Fruit fly (Drosophila melanogaster) whole organism, embryonic: ENCODE measurements around the gene CG14625.

Source experiments
- CG10321 ChIP-seq: fragments of 200-800 bp; sonication (Bioruptor generic); IDR thresholded peaks from 2 replicates; pipeline ENCODE4 v1.3.6; 2022; ENCODE audit warnings: missing biosample characterization, missing genetic modification characterization
- CG10543 ChIP-seq: fragments of 200-800 bp; sonication (Bioruptor generic); optimal IDR thresholded peaks from 3 replicates; lab custom pipeline; 2017; ENCODE audit warnings: missing biosample characterization, mild to moderate bottlenecking, missing genetic modification characterization, moderate library complexity
- CG11560 ChIP-seq: fragments of 200-800 bp; sonication (Bioruptor generic); IDR thresholded peaks from 3 replicates; pipeline ENCODE4 v1.3.6; 2022; ENCODE audit warnings: missing biosample characterization, missing genetic modification characterization
- CG12391 ChIP-seq: fragments of 200-800 bp; sonication (Bioruptor generic); optimal IDR thresholded peaks from 3 replicates; lab custom pipeline; 2018; ENCODE audit warnings: missing biosample characterization, mild to moderate bottlenecking, missing genetic modification characterization, moderate library complexity
- CG12659 ChIP-seq: fragments of 200-800 bp; sonication (Bioruptor generic); optimal IDR thresholded peaks from 3 replicates; lab custom pipeline; 2017; ENCODE audit warnings: mild to moderate bottlenecking, missing biosample characterization, missing genetic modification reagents, missing genetic modification characterization
- CG13424 ChIP-seq: fragments of 200-800 bp; sonication (Bioruptor generic); optimal IDR thresholded peaks from 2 replicates; lab custom pipeline; 2019; ENCODE audit warnings: missing biosample characterization, mild to moderate bottlenecking, missing genetic modification characterization, moderate library complexity
- CG1602 ChIP-seq: fragments of 200-800 bp; sonication (Bioruptor generic); optimal IDR thresholded peaks from 3 replicates; lab custom pipeline; 2016; ENCODE audit warnings: missing biosample characterization, missing genetic modification characterization
- CG16813 ChIP-seq: fragments of 200-800 bp; sonication (Bioruptor generic); IDR thresholded peaks from 3 replicates; pipeline ENCODE4 v1.3.6; 2022; ENCODE audit warnings: missing biosample characterization, missing genetic modification characterization; ENCODE audit not compliant: partially characterized antibody
- CG18262 ChIP-seq: fragments of 200-800 bp; optimal IDR thresholded peaks from 3 replicates; lab custom pipeline; 2019; ENCODE audit warnings: missing biosample characterization, mild to moderate bottlenecking, missing genetic modification characterization, moderate library complexity
- CG1832 ChIP-seq: fragments of 200-800 bp; sonication (Bioruptor generic); optimal IDR thresholded peaks from 2 replicates; lab custom pipeline; 2017; ENCODE audit warnings: missing biosample characterization, mild to moderate bottlenecking, missing genetic modification characterization, inconsistent platforms
- CG2116 ChIP-seq: fragments of 200-800 bp; sonication (Bioruptor generic); optimal IDR thresholded peaks from 3 replicates; lab custom pipeline; 2018; ENCODE audit warnings: missing biosample characterization, mild to moderate bottlenecking, missing genetic modification characterization
- CG2875 ChIP-seq: fragments of 200-800 bp; sonication (Bioruptor generic); optimal IDR thresholded peaks from 2 replicates; lab custom pipeline; 2017; ENCODE audit warnings: missing biosample characterization, mild to moderate bottlenecking, missing genetic modification characterization, missing genetic modification reagents
- CG31365 ChIP-seq: fragments of 200-800 bp; sonication (Bioruptor generic); optimal IDR thresholded peaks from 2 replicates; lab custom pipeline; 2018; ENCODE audit warnings: missing biosample characterization, mild to moderate bottlenecking, missing genetic modification characterization
- CG6791 ChIP-seq: fragments of 200-800 bp; sonication (Bioruptor generic); IDR thresholded peaks from 3 replicates; pipeline ENCODE4 v1.3.6; 2022; ENCODE audit warnings: missing biosample characterization, missing genetic modification characterization; ENCODE audit not compliant: partially characterized antibody
- CG8089 ChIP-seq: fragments of 200-800 bp; sonication (Bioruptor generic); optimal IDR thresholded peaks from 3 replicates; lab custom pipeline; 2016; ENCODE audit warnings: missing biosample characterization, missing genetic modification characterization
- CG9876 ChIP-seq: fragments of 200-800 bp; sonication (Bioruptor generic); optimal IDR thresholded peaks from 2 replicates; lab custom pipeline; 2016; ENCODE audit warnings: missing biosample characterization, missing genetic modification characterization
- Drgx ChIP-seq: fragments of 200-800 bp; sonication (Bioruptor generic); IDR thresholded peaks from 2 replicates; pipeline ENCODE4 v1.3.6; 2022; ENCODE audit warnings: missing biosample characterization, missing genetic modification characterization
- Hmr ChIP-seq: fragments of 200-800 bp; sonication (Bioruptor generic); optimal IDR thresholded peaks from 3 replicates; lab custom pipeline; 2017; ENCODE audit warnings: mild to moderate bottlenecking, missing biosample characterization, missing genetic modification reagents, missing genetic modification characterization
- Lhr ChIP-seq: fragments of 200-800 bp; sonication (Bioruptor generic); optimal IDR thresholded peaks from 3 replicates; lab custom pipeline; 2017; ENCODE audit warnings: mild to moderate bottlenecking, missing biosample characterization, missing genetic modification reagents, missing genetic modification characterization
- Med ChIP-seq: fragments of 200-800 bp; sonication (Bioruptor generic); peaks from one replicate; lab custom pipeline; 2016; ENCODE audit warnings: missing biosample characterization, missing genetic modification characterization, mild to moderate bottlenecking, inconsistent platforms, moderate library complexity
- Mes4 ChIP-seq: fragments of 200-800 bp; sonication (Bioruptor generic); optimal IDR thresholded peaks from 2 replicates; lab custom pipeline; 2016; ENCODE audit warnings: missing biosample characterization, missing genetic modification characterization
- Ravus ChIP-seq: fragments of 200-800 bp; sonication (Bioruptor generic); IDR thresholded peaks from 2 replicates; pipeline ENCODE4 v1.3.6; 2022; ENCODE audit warnings: missing biosample characterization, missing genetic modification characterization
- Sox102F ChIP-seq: fragments of 200-800 bp; sonication (Bioruptor generic); optimal IDR thresholded peaks from 2 replicates; lab custom pipeline; 2018; ENCODE audit warnings: missing biosample characterization, mild to moderate bottlenecking, missing genetic modification characterization, moderate library complexity
- Sry-β ChIP-seq: fragments of 200-800 bp; sonication (Bioruptor generic); optimal IDR thresholded peaks from 2 replicates; lab custom pipeline; 2018; ENCODE audit warnings: missing biosample characterization, mild to moderate bottlenecking, missing genetic modification characterization, moderate library complexity
- Stat92E ChIP-seq, 3 experiments: fragments of >200 bp in 2 of 3; fragments of 200-800 bp in 1 of 3; sonication (Bioruptor generic) in 1 of 3; optimal IDR thresholded peaks; 2 replicates each; lab custom pipeline; 2017 to 2019; ENCODE audit warnings: missing biosample characterization in 3 of 3, missing genetic modification characterization in 3 of 3, mild to moderate bottlenecking in 1 of 3, moderate library complexity in 1 of 3
- YL-1 ChIP-seq: fragments of 200-800 bp; sonication (Bioruptor generic); optimal IDR thresholded peaks from 3 replicates; lab custom pipeline; 2017; ENCODE audit warnings: missing biosample characterization, mild to moderate bottlenecking, missing genetic modification characterization
- al ChIP-seq: fragments of 200-800 bp; sonication (Bioruptor generic); IDR thresholded peaks from 2 replicates; pipeline ENCODE4 v1.3.6; 2022; ENCODE audit warnings: missing biosample characterization, missing genetic modification characterization
- chinmo ChIP-seq: fragments of 200-800 bp; sonication (Bioruptor generic); IDR thresholded peaks from 4 replicates; pipeline ENCODE4 v1.3.6; 2022; ENCODE audit warnings: missing biosample characterization, missing genetic modification characterization; ENCODE audit not compliant: partially characterized antibody
- cwo ChIP-seq: fragments of 200-800 bp; sonication (Bioruptor generic); optimal IDR thresholded peaks from 3 replicates; lab custom pipeline; 2017; ENCODE audit warnings: missing biosample characterization, missing genetic modification characterization, mild to moderate bottlenecking, moderate library complexity, missing genetic modification reagents
- dan ChIP-seq: fragments of 200-800 bp; sonication (Bioruptor generic); IDR thresholded peaks from 2 replicates; pipeline ENCODE4 v1.3.6; 2022; ENCODE audit warnings: missing biosample characterization, missing genetic modification characterization
- eyg ChIP-seq: fragments of 200-800 bp; sonication (Bioruptor generic); optimal IDR thresholded peaks from 3 replicates; lab custom pipeline; 2016; ENCODE audit warnings: missing biosample characterization, missing genetic modification characterization
- gsb ChIP-seq: fragments of 200-800 bp; sonication (Bioruptor generic); IDR thresholded peaks from 2 replicates; pipeline ENCODE4 v1.3.6; 2022; ENCODE audit warnings: missing biosample characterization, missing genetic modification characterization
- h ChIP-seq: fragments of >200 bp; optimal IDR thresholded peaks from 2 replicates; lab custom pipeline; 2017
- hth ChIP-seq: fragments of >200 bp; optimal IDR thresholded peaks from 2 replicates; lab custom pipeline; 2017; ENCODE audit warnings: inconsistent platforms
- mam ChIP-seq: fragments of 200-800 bp; sonication (Bioruptor generic); optimal IDR thresholded peaks from 3 replicates; lab custom pipeline; 2016; ENCODE audit warnings: missing biosample characterization, missing genetic modification characterization
- nom ChIP-seq: fragments of 200-800 bp; sonication (Bioruptor generic); optimal IDR thresholded peaks from 2 replicates; lab custom pipeline; 2017; ENCODE audit warnings: missing biosample characterization, missing genetic modification characterization, mild to moderate bottlenecking, moderate library complexity, missing genetic modification reagents
- p53 ChIP-seq: fragments of 200-800 bp; sonication (Bioruptor generic); optimal IDR thresholded peaks from 2 replicates; lab custom pipeline; 2016; ENCODE audit warnings: missing biosample characterization, missing genetic modification characterization
- pfk ChIP-seq: fragments of 200-800 bp; sonication (Bioruptor generic); optimal IDR thresholded peaks from 2 replicates; lab custom pipeline; 2018; ENCODE audit warnings: missing biosample characterization, mild to moderate bottlenecking, missing genetic modification characterization, moderate library complexity
- phol ChIP-seq: fragments of 200-800 bp; sonication (Bioruptor generic); optimal IDR thresholded peaks from 3 replicates; lab custom pipeline; 2018; ENCODE audit warnings: missing biosample characterization, mild to moderate bottlenecking, missing genetic modification characterization, moderate library complexity
- sc ChIP-seq, 3 experiments: fragments of >200 bp in 2 of 3; fragments of 200-800 bp in 1 of 3; sonication (Bioruptor generic) in 1 of 3; optimal IDR thresholded peaks; 2 replicates in 2 of 3; 3 replicates in 1 of 3; lab custom pipeline; 2017; ENCODE audit warnings: mild to moderate bottlenecking in 1 of 3, missing biosample characterization in 1 of 3, missing genetic modification characterization in 1 of 3, missing genetic modification reagents in 1 of 3
- sd ChIP-seq: fragments of 200-800 bp; sonication (Bioruptor generic); optimal IDR thresholded peaks from 3 replicates; lab custom pipeline; 2018; ENCODE audit warnings: missing biosample characterization, mild to moderate bottlenecking, missing genetic modification characterization, moderate library complexity
- so ChIP-seq: fragments of 200-800 bp; sonication (Bioruptor generic); IDR thresholded peaks from 3 replicates; pipeline ENCODE4 v1.3.6; 2022; ENCODE audit warnings: missing biosample characterization, missing genetic modification characterization
- sr ChIP-seq: fragments of 200-800 bp; sonication (Bioruptor generic); IDR thresholded peaks from 3 replicates; pipeline ENCODE4 v1.3.6; 2022; ENCODE audit warnings: missing biosample characterization, missing genetic modification characterization
- tna ChIP-seq: fragments of 200-800 bp; sonication (Bioruptor generic); IDR thresholded peaks from 2 replicates; pipeline ENCODE4 v1.3.6; 2022; ENCODE audit warnings: missing biosample characterization, missing genetic modification characterization; ENCODE audit not compliant: partially characterized antibody
- vvl ChIP-seq: fragments of 200-800 bp; sonication (Bioruptor generic); IDR thresholded peaks from 2 replicates; pipeline ENCODE4 v1.3.6; 2022; ENCODE audit warnings: missing biosample characterization, missing genetic modification characterization
- yki ChIP-seq: fragments of >200 bp; optimal IDR thresholded peaks from 3 replicates; lab custom pipeline; 2018

CG14625 gene

DNA sequence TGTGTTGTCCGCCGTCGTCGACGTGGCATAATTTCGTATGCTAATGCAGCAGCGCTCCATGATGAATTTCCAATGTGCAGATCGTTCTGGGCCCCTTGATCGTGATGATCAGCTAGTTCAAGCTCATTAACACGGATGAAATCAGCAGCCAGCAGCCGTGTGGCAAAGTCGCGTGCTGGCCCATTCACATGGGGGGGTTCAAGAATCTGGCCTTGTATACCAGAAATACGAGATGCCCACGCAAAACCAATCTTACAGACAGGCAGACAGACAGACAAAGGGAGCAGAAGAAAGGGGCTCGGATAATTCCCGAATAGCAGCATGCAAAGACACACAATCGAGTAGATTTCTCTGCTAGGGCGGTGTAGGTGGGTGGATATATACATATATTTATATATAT, 30.2 kb downstream of the CG14625 start:
- TF ChIP-seq sd (peak; percentile 35), CG1602 (GFP tag; lab: Kevin White, UChicago) (no peak), vvl (GFP tag; lab: Robert Waterston, UW) (peak; percentile 56; the same call in 1 of the 2 replicates), CG12659 (GFP tag; lab: Kevin White, UChicago) (no peak), gsb (GFP tag; lab: Robert Waterston, UW) (no peak), Med (GFP tag; lab: Kevin White, UChicago) (peak; percentile 8), yki (lab: Kevin White, UChicago) (no peak), tna (GFP tag; lab: Robert Waterston, UW) (0 out of 2 replicates have a peak, but pooled peaks have one; percentile 17), CG10321 (GFP tag; lab: Robert Waterston, UW) (no peak), Stat92E (GFP tag; optimal IDR thresholded peaks at IDR 0.05; lab: Kevin White, UChicago) (no peak), sr (GFP tag; lab: Robert Waterston, UW) (peak; percentile 84), cwo (peak; percentile 69), CG9876 (no peak), CG2875 (GFP tag; lab: Kevin White, UChicago) (no peak), CG16813 (GFP tag; lab: Robert Waterston, UW) (no peak)

DNA sequence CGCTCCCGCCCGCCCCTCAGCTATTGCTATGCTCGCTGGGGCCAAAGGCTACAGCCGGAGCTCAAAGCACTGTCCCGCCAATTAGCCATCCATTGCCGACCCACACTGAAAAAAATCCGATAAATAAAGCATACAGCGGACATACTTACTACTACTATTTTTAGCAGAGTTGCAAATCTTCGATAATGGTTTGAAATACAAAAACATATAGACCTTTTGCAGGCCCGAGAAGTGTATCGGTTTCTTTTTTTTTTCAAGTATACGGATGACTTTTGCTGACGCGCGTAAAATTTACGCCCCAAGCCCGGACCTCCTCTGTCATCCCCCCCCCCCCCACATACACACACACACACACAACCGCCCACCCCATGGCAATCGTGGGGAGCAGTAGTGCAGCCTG, 32.4 kb downstream of the CG14625 start:
- TF ChIP-seq YL-1 (GFP tag; lab: Kevin White, UChicago) (no peak), p53 (GFP tag; lab: Kevin White, UChicago) (no peak), Ravus (GFP tag; lab: Robert Waterston, UW) (no peak), Sry-β (GFP tag; lab: Kevin White, UChicago) (no peak), so (GFP tag; lab: Robert Waterston, UW) (no peak), Hmr (GFP tag; lab: Kevin White, UChicago) (no peak), Drgx (GFP tag; lab: Robert Waterston, UW) (peak; percentile 62)
- TF ChIP-seq, all 482 proteins: peak for 1

DNA sequence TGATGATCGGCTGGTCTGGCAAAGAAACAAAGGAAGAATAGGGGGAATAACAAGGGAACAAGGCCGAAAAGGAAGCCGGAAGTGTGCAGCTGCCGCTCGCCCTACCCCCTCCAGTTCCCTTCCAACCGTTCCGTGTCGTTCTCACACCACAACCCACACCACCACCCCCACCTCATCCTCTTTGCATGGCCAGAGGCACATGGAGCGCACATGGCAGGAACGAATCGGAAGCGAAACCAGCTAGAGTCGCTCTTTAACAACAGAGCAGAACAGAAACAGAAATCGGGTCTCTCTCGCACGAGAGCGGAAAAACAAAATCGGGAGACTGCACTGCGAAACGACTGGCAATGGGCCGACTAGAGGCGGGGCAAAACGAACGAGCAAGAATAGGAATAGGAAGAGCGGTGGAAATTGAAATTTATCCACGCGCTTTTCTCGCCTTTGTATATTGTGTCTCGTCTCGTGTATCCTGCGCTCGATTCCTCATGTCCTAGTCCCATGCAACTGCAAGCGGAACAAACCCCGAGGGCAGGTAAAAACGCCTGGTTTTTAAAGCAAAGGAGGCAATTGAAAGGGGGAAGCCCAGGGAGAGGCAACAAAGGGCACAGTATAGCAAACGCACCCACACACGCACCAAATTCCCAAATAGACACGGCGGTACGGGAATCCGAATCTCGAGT, 33.3 kb downstream of the CG14625 start:
- TF ChIP-seq CG10543 (GFP tag; lab: Kevin White, UChicago): no peak
- no peak for TF ChIP-seq CG12391 (tag; lab: Kevin White, UChicago)
- no peak for TF ChIP-seq CG6791 (GFP tag; lab: Robert Waterston, UW)
- TF ChIP-seq sr (GFP tag; lab: Robert Waterston, UW): no peak
- no peak for TF ChIP-seq Sox102F (GFP tag; lab: Kevin White, UChicago)
- no peak for TF ChIP-seq mam
- TF ChIP-seq CG11560 (tag; lab: Robert Waterston, UW): no peak
- no peak for TF ChIP-seq CG2116 (GFP tag; lab: Kevin White, UChicago)
- TF ChIP-seq CG12659 (GFP tag; lab: Kevin White, UChicago): no peak
- no peak for TF ChIP-seq al (GFP tag; lab: Robert Waterston, UW)
- TF ChIP-seq sc (optimal IDR thresholded peaks at IDR 0.05; lab: Kevin White, UChicago): no peak
- no peak for TF ChIP-seq sc (GFP tag; optimal IDR thresholded peaks at IDR 0.05; lab: Kevin White, UChicago)
- TF ChIP-seq CG1832: peak; percentile 18
- no peak for TF ChIP-seq Mes4 (GFP tag; lab: Kevin White, UChicago)
- no peak for TF ChIP-seq CG31365 (tag; lab: Kevin White, UChicago)
- TF ChIP-seq pfk (GFP tag; lab: Kevin White, UChicago): peak; percentile 99
- no peak for TF ChIP-seq h (lab: Kevin White, UChicago)
- TF ChIP-seq chinmo (GFP tag; lab: Robert Waterston, UW): 0 out of 4 replicates have a peak, but pooled peaks have one; percentile 6
- no peak for TF ChIP-seq hth (lab: Kevin White, UChicago)
- no peak for TF ChIP-seq eyg (GFP tag; lab: Kevin White, UChicago)
- no peak for TF ChIP-seq Lhr (GFP tag; lab: Kevin White, UChicago)
- TF ChIP-seq CG18262 (tag; lab: Kevin White, UChicago): no peak
- peak; percentile 27 for TF ChIP-seq nom
- TF ChIP-seq CG8089 (GFP tag; lab: Kevin White, UChicago): no peak
- no peak for TF ChIP-seq dan (GFP tag; lab: Robert Waterston, UW)
- TF ChIP-seq CG13424: no peak
- TF ChIP-seq phol (tag; lab: Kevin White, UChicago): no peak
